Worm (Caenorhabditis elegans): ENCODE data around the gene F26C11.4.

DNA sequence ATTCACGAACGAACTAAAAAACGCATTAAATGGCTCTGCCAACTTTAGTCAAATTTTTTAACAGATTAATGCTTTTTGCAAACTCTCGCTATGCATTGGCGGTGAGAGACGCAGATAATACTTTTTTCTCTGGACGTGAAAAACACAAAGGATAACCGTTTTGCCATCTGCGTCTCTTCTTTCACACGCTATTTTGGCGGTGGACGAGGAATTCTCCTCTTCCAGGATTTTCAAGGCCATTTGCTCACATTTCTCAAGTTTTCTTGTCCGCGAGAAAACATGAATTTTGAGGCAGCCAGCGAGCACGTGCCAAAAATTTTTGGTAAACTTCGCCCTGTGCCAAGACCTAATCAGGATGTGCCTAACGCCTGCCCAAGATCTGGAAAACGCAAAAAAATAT is 14.9 kb upstream of the F26C11.4 start:
- TF ChIP-seq nhr-232 (tag; optimal IDR thresholded peaks at IDR 0.05) = no peak
- no peak for TF ChIP-seq pag-3 (tag; optimal IDR thresholded peaks at IDR 0.05; ENCODE audit: borderline replicate concordance)
- TF ChIP-seq ceh-48 (tag; optimal IDR thresholded peaks at IDR 0.05) = no peak
- no peak for TF ChIP-seq pat-9 (tag; optimal IDR thresholded peaks at IDR 0.05)
- no peak for TF ChIP-seq odd-2 (tag; optimal IDR thresholded peaks at IDR 0.05)
- no peak for TF ChIP-seq Y22D7AL.16 (tag; optimal IDR thresholded peaks at IDR 0.05)
- TF ChIP-seq fkh-10 (GFP tag; optimal IDR thresholded peaks at IDR 0.05) = no peak
- TF ChIP-seq che-1 (tag; optimal IDR thresholded peaks at IDR 0.05) = no peak
- TF ChIP-seq F13H6.1 (tag; optimal IDR thresholded peaks at IDR 0.05) = no peak
- peak; percentile 36 for TF ChIP-seq ref-2 (tag; optimal IDR thresholded peaks at IDR 0.05)

All from whole organism, late embryonic.